Worm (Caenorhabditis elegans): ENCODE results near the gene mrpl-21.

The mrpl-21 gene

DNA sequence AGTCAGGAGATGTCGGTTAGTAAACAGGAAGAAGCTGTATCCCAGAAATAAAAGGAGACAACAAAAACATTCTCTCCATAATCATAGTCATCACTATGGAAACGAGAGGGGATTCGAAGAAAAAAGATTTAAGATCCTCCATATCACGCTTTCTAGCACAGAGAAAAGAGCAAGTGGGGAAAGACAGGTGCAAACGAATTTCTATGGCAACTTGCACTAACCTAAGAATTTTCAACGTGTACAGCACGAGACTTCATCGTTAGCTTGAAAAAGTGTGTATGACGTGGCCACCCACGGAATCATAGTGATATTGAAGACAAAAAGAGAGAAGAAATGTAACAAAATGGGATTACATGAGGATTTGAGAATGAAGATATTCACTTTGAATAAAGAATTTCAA is 22.5 kb downstream of the mrpl-21 start:
- TF ChIP-seq cnd-1 (tag; optimal IDR thresholded peaks at IDR 0.05) (no peak), unc-39 (tag; optimal IDR thresholded peaks at IDR 0.05) (no peak), sptf-1 (tag; optimal IDR thresholded peaks at IDR 0.05) (no peak), mab-5 (tag; optimal IDR thresholded peaks at IDR 0.05) (no peak), nhr-76 (tag; optimal IDR thresholded peaks at IDR 0.05) (no peak), elt-1 (tag; optimal IDR thresholded peaks at IDR 0.05; ENCODE audit: borderline replicate concordance, insufficient read depth) (no peak), flh-1 (GFP tag; optimal IDR thresholded peaks at IDR 0.05) (no peak), ces-1 (GFP tag; optimal IDR thresholded peaks at IDR 0.05) (no peak), ztf-11 (tag; optimal IDR thresholded peaks at IDR 0.05) (no peak), mls-2 (tag; optimal IDR thresholded peaks at IDR 0.05) (no peak), sem-2 (GFP tag; optimal IDR thresholded peaks at IDR 0.05) (no peak), zip-8 (tag; optimal IDR thresholded peaks at IDR 0.05) (no peak), blmp-1 (tag; optimal IDR thresholded peaks at IDR 0.05) (no peak), nhr-2 (tag; optimal IDR thresholded peaks at IDR 0.05) (no peak), ceh-43 (GFP tag; optimal IDR thresholded peaks at IDR 0.05) (no peak), nhr-28 (tag; optimal IDR thresholded peaks at IDR 0.05) (no peak), hlh-1 (tag; optimal IDR thresholded peaks at IDR 0.05) (no peak)

DNA sequence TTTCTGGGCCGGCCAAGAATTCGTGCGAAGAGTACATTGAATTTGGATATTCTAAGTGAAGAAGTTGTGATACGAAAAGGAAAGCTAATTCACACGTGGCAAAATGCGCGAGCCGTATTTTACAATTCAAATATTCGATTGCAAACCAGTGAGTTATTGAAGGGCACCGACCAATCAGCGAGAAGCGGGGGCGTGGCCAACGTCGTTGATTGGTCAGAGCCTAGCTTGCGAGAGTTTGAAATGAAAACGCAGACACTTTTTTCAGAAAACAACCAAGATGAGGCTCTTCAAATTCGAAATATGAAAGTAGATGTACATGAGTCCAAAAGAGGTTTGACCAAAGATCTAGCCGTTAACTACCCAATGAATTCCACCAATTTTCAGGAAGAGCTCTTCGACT is 32.7 kb downstream of the mrpl-21 start:
- TF ChIP-seq mab-5 (tag; optimal IDR thresholded peaks at IDR 0.05) (no peak), ztf-11 (tag; optimal IDR thresholded peaks at IDR 0.05) (no peak), mls-2 (tag; optimal IDR thresholded peaks at IDR 0.05) (no peak), lin-32 (GFP tag; optimal IDR thresholded peaks at IDR 0.05) (no peak), lin-13 (tag; optimal IDR thresholded peaks at IDR 0.05) (no peak), ces-1 (GFP tag; optimal IDR thresholded peaks at IDR 0.05) (no peak), zip-8 (tag; optimal IDR thresholded peaks at IDR 0.05) (no peak), pha-4 (tag; optimal IDR thresholded peaks at IDR 0.05) (no peak), sptf-1 (tag; optimal IDR thresholded peaks at IDR 0.05) (no peak), nhr-76 (tag; optimal IDR thresholded peaks at IDR 0.05) (no peak), ceh-83 (GFP tag; optimal IDR thresholded peaks at IDR 0.05) (no peak), mep-1 (tag; optimal IDR thresholded peaks at IDR 0.05) (no peak), bed-3 (GFP tag; optimal IDR thresholded peaks at IDR 0.05) (no peak), nhr-28 (tag; optimal IDR thresholded peaks at IDR 0.05) (no peak), nhr-12 (tag; optimal IDR thresholded peaks at IDR 0.05) (no peak), ceh-43 (GFP tag; optimal IDR thresholded peaks at IDR 0.05) (no peak)

DNA sequence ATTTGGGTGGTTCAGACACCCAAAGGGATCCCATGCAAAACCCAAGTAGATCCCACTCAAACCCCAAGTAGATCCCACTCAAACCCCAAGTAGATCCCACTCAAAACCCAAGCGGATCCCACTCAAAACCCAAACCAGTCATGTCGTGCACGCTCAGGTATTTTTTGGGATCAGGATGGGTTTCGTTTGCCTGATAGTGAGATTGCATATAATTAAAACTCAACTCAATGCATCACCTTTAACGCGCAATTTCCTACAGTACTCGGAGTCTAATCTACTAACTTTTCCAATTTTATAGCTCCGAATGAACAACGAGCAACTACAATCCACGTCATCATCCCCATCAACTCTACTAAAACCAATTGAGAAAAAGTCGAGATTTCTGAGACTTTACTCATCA is 34.2 kb downstream of the mrpl-21 start, which contains the start of gene phlp-2:
TSS of gene phlp-2 (plus strand) at position 301 of the 400 bp plus-strand sequence.
- TF ChIP-seq unc-62 (GFP tag; optimal IDR thresholded peaks at IDR 0.05), result no peak
- TF ChIP-seq ces-1 (GFP tag; optimal IDR thresholded peaks at IDR 0.05), result no peak
- TF ChIP-seq cnd-1 (tag; optimal IDR thresholded peaks at IDR 0.05), result no peak
- TF ChIP-seq flh-1 (GFP tag; optimal IDR thresholded peaks at IDR 0.05), result no peak
- TF ChIP-seq lsy-2 (tag; optimal IDR thresholded peaks at IDR 0.05), result no peak
- TF ChIP-seq nhr-12 (tag; optimal IDR thresholded peaks at IDR 0.05), result no peak
- TF ChIP-seq drap-1 (GFP tag; optimal IDR thresholded peaks at IDR 0.05), result no peak
- no peak for TF ChIP-seq snpc-4 (tag; optimal IDR thresholded peaks at IDR 0.05)
- no peak for TF ChIP-seq nhr-76 (tag; optimal IDR thresholded peaks at IDR 0.05)
- no peak for TF ChIP-seq bed-3 (GFP tag; optimal IDR thresholded peaks at IDR 0.05)
- no peak for TF ChIP-seq mls-2 (tag; optimal IDR thresholded peaks at IDR 0.05)
- no peak for TF ChIP-seq ceh-43 (GFP tag; optimal IDR thresholded peaks at IDR 0.05)
- no peak for TF ChIP-seq hlh-1 (tag; optimal IDR thresholded peaks at IDR 0.05)
- no peak for TF ChIP-seq mab-5 (tag; optimal IDR thresholded peaks at IDR 0.05)
- no peak for TF ChIP-seq M03D4.4 (tag; optimal IDR thresholded peaks at IDR 0.05)
- no peak for TF ChIP-seq elt-3 (tag; optimal IDR thresholded peaks at IDR 0.05)
- no peak for TF ChIP-seq pha-4 (tag; optimal IDR thresholded peaks at IDR 0.05)
- no peak for TF ChIP-seq sptf-1 (tag; optimal IDR thresholded peaks at IDR 0.05)

ce11 chrIII:4208210-4208609 is 35.2 kb downstream of the mrpl-21 start:
- TF ChIP-seq nhr-28 (tag; optimal IDR thresholded peaks at IDR 0.05) (no peak), nhr-2 (tag; optimal IDR thresholded peaks at IDR 0.05) (no peak)

DNA sequence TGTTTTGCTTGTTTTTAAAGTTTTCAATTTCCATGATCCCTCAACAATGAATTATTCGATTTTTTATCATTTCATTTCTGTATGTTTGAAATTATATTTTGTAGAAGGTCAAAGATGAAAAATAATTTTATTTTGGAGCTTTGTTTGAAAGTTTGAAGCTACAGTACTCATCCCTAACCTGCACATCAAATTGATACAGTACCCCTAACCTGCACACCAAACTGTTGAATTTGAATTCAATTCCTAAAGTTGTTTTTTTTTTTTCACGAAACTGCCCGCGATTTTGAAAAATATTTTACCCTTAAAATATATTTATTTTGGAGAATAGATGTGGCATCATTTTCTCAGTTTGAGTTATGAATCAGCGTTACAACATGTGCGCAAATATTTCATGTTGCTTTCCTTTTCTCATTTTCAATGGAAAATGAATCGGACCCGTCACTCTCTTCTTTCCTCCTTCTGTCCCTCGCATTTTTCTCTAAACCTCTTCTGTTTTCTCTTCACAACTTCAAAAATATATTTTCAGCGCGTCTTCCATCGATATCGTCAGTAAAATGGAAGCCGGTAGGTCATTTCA is 37.5 kb downstream of the mrpl-21 start, which contains the start of gene R74.8:
TSS of gene R74.8 (plus strand) at position 527 of the 577 bp plus-strand sequence.
- TF ChIP-seq nhr-2 (tag; optimal IDR thresholded peaks at IDR 0.05), result no peak
- no peak for TF ChIP-seq M03D4.4 (tag; optimal IDR thresholded peaks at IDR 0.05)
- peak; percentile 13 for TF ChIP-seq unc-62 (GFP tag; optimal IDR thresholded peaks at IDR 0.05)
- no peak for TF ChIP-seq cnd-1 (tag; optimal IDR thresholded peaks at IDR 0.05)
- TF ChIP-seq nhr-237 (tag; optimal IDR thresholded peaks at IDR 0.05), result no peak
- no peak for TF ChIP-seq mab-5 (tag; optimal IDR thresholded peaks at IDR 0.05)

Measured in whole organism, mixed stage, embryonic.